Fruit fly (Drosophila melanogaster) whole organism: ENCODE results near the gene CG18132.

Source experiments
- psq ChIP-seq: fragments of >200 bp; optimal IDR thresholded peaks from 2 replicates; lab custom pipeline; 2017
- usp ChIP-seq: fragments of >200 bp; optimal IDR thresholded peaks from 2 replicates; lab custom pipeline; 2017; ENCODE audit warnings: missing biosample characterization, missing genetic modification characterization, mixed read lengths

DNA sequence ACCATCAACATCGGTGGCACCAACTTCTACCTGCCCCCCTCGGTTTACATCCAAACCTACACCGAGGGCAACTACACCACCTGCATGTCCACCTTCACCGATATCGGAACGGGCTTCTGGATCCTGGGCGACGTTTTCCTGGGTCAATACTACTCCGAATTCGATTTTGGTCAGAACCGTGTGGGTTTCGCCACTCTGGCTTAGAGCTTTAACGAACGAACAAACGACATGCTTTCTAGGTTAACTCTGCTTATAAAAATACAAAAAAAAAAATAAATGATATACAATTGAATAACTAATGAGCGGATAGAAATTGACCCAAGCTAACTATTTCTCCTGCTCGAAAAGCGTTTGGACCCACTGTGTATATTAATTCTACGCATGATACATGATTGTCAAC, 22.1 kb downstream of the CG18132 start, which contains the start of gene CG31926:
- no peak for TF ChIP-seq psq
- no peak for TF ChIP-seq usp (GFP tag; lab: Kevin White, UChicago)
